Fruit fly (Drosophila melanogaster): Measurements from ENCODE around the gene Obp69a.

Obp69a gene

dm6 chr3L:12399171-12399570 is 3.2 kb downstream of the Obp69a start, which contains the start of gene CG32104 (continued):
- TF ChIP-seq bab2 (GFP tag; optimal IDR thresholded peaks at IDR 0.05), result no peak
- no peak for TF ChIP-seq Neu2 (GFP tag; optimal IDR thresholded peaks at IDR 0.05; ENCODE audit: borderline replicate concordance)
- no peak for TF ChIP-seq C15 (GFP tag; IDR thresholded peaks at IDR 0.05)
- peak; percentile 64 for TF ChIP-seq CG15479 (GFP tag; optimal IDR thresholded peaks at IDR 0.05)
- no peak for TF ChIP-seq CG32772 (GFP tag; IDR thresholded peaks at IDR 0.05)
- no peak for TF ChIP-seq emc (GFP tag; optimal IDR thresholded peaks at IDR 0.05)
- peak in 1 of 3 experiments; percentile 58 for TF ChIP-seq Stat92E (GFP tag; optimal IDR thresholded peaks at IDR 0.05)
- no peak for TF ChIP-seq HmgZ (tag; optimal IDR thresholded peaks at IDR 0.05)
- no peak for TF ChIP-seq nau (GFP tag; optimal IDR thresholded peaks at IDR 0.05)
- TF ChIP-seq CG13624 (GFP tag; optimal IDR thresholded peaks at IDR 0.05), result no peak
- TF ChIP-seq CG7963 (GFP tag; IDR thresholded peaks at IDR 0.05; ENCODE audit: partially characterized antibody), result no peak
- TF ChIP-seq otp (GFP tag; IDR thresholded peaks at IDR 0.05), result no peak
- no peak for TF ChIP-seq Vsx1 (GFP tag; optimal IDR thresholded peaks at IDR 0.05)
- TF ChIP-seq Bdp1 (GFP tag; optimal IDR thresholded peaks at IDR 0.05), result no peak
- TF ChIP-seq insv (GFP tag; optimal IDR thresholded peaks at IDR 0.05), result peak; percentile 89 to 97
- no peak for TF ChIP-seq unpg (GFP tag; optimal IDR thresholded peaks at IDR 0.05)
- no peak for TF ChIP-seq usp (GFP tag; optimal IDR thresholded peaks at IDR 0.05)
- no peak for TF ChIP-seq CG6813 (GFP tag; optimal IDR thresholded peaks at IDR 0.05)
- no peak for TF ChIP-seq ems (GFP tag; optimal IDR thresholded peaks at IDR 0.05)
- no peak for TF ChIP-seq CG6254 (GFP tag; optimal IDR thresholded peaks at IDR 0.05)
- TF ChIP-seq tna (GFP tag; IDR thresholded peaks at IDR 0.05; ENCODE audit: partially characterized antibody), result no peak
- TF ChIP-seq CG18011 (GFP tag; optimal IDR thresholded peaks at IDR 0.05), result no peak
- TF ChIP-seq Hr78 (GFP tag; optimal IDR thresholded peaks at IDR 0.05), result no peak
- peak; percentile 6 for TF ChIP-seq BEAF-32 (GFP tag; optimal IDR thresholded peaks at IDR 0.05)
- TF ChIP-seq bbx (GFP tag; IDR thresholded peaks at IDR 0.05; ENCODE audit: partially characterized antibody), result 0 out of 2 replicates have a peak, but pooled peaks have one; percentile 7
- no peak for TF ChIP-seq her (GFP tag; optimal IDR thresholded peaks at IDR 0.05)
- TF ChIP-seq cad (GFP tag; optimal IDR thresholded peaks at IDR 0.05), result no peak
- peak; percentile 58; the same call in 1 of the 2 replicates for TF ChIP-seq MBD-R2 (GFP tag; IDR thresholded peaks at IDR 0.05)
- TF ChIP-seq nmo (GFP tag; optimal IDR thresholded peaks at IDR 0.05), result no peak
- no peak for TF ChIP-seq Drgx (GFP tag; IDR thresholded peaks at IDR 0.05)
- no peak for TF ChIP-seq fd64A (GFP tag; optimal IDR thresholded peaks at IDR 0.05)
- TF ChIP-seq twi (tag; optimal IDR thresholded peaks at IDR 0.05), result no peak
- TF ChIP-seq Med (GFP tag), result no peak
- peak; percentile 21 for TF ChIP-seq Ets97D (GFP tag; optimal IDR thresholded peaks at IDR 0.05)
- TF ChIP-seq gfzf (GFP tag; optimal IDR thresholded peaks at IDR 0.05), result peak; percentile 76
- TF ChIP-seq aop (GFP tag; IDR thresholded peaks at IDR 0.05), result no peak
- peak; percentile 28 for TF ChIP-seq MESR4 (GFP tag; optimal IDR thresholded peaks at IDR 0.05)
- TF ChIP-seq CG17328 (GFP tag; IDR thresholded peaks at IDR 0.05), result no peak
- no peak for TF ChIP-seq CG12391 (tag; optimal IDR thresholded peaks at IDR 0.05)
- no peak for TF ChIP-seq bsh (GFP tag; optimal IDR thresholded peaks at IDR 0.05)
- no peak for TF ChIP-seq CG43689 (GFP tag; IDR thresholded peaks at IDR 0.05)
- TF ChIP-seq CG17829 (tag; optimal IDR thresholded peaks at IDR 0.05), result no peak
- no peak for TF ChIP-seq Poxn (GFP tag; IDR thresholded peaks at IDR 0.05)
- TF ChIP-seq lbe (GFP tag; optimal IDR thresholded peaks at IDR 0.05), result no peak
- TF ChIP-seq mld (GFP tag; IDR thresholded peaks at IDR 0.05; ENCODE audit: partially characterized antibody), result no peak
- no peak for TF ChIP-seq CG2678 (tag; optimal IDR thresholded peaks at IDR 0.05)
- no peak for TF ChIP-seq CG2120 (GFP tag; optimal IDR thresholded peaks at IDR 0.05)
- TF ChIP-seq NK7.1 (GFP tag; optimal IDR thresholded peaks at IDR 0.05), result no peak
- no peak for TF ChIP-seq Dbx (GFP tag; IDR thresholded peaks at IDR 0.05)
- TF ChIP-seq CG8359 (GFP tag; optimal IDR thresholded peaks at IDR 0.05; ENCODE audit: borderline replicate concordance), result no peak
